Fruit fly (Drosophila melanogaster) whole organism, wandering third instar larva: ENCODE data around the gene sphinx1.

Experiments used
- Abd-B ChIP-seq: fragments of >200 bp; optimal IDR thresholded peaks from 2 replicates; lab custom pipeline; 2017; ENCODE audit warnings: missing biosample characterization, missing genetic modification characterization
- CG32264 ChIP-seq: fragments of 200-800 bp; sonication (Bioruptor generic); optimal IDR thresholded peaks from 2 replicates; lab custom pipeline; 2016; ENCODE audit warnings: missing biosample characterization, missing genetic modification characterization
- CrebA ChIP-seq: fragments of 200-800 bp; sonication (Bioruptor generic); optimal IDR thresholded peaks from 2 replicates; lab custom pipeline; 2016; ENCODE audit warnings: missing biosample characterization, mild to moderate bottlenecking, missing genetic modification characterization, borderline replicate concordance
- GATAd ChIP-seq: sonication (Bioruptor generic); optimal IDR thresholded peaks from 2 replicates; lab custom pipeline; 2016; ENCODE audit warnings: missing biosample characterization, missing genetic modification characterization
- Hnf4 ChIP-seq: fragments of 200-800 bp; sonication (Bioruptor generic); optimal IDR thresholded peaks from 2 replicates; lab custom pipeline; 2016; ENCODE audit warnings: missing biosample characterization, mild to moderate bottlenecking, missing genetic modification characterization
- Hr83 ChIP-seq: fragments of 200-300 bp; sonication (Bioruptor generic); optimal IDR thresholded peaks from 2 replicates; lab custom pipeline; 2016; ENCODE audit warnings: missing biosample characterization, mild to moderate bottlenecking, missing genetic modification characterization, moderate library complexity; ENCODE audit not compliant: poor library complexity, severe bottlenecking
- Jra ChIP-seq: sonication (Bioruptor generic); optimal IDR thresholded peaks from 2 replicates; lab custom pipeline; 2016; ENCODE audit warnings: missing biosample characterization, missing genetic modification characterization
- Myc ChIP-seq: fragments of >200 bp; optimal IDR thresholded peaks from 2 replicates; lab custom pipeline; 2017
- N ChIP-seq: fragments of >200 bp; optimal IDR thresholded peaks from 2 replicates; lab custom pipeline; 2018; ENCODE audit warnings: missing biosample characterization, missing external identifiers, missing genetic modification characterization
- Rel ChIP-seq, 2 experiments: fragments of 200-800 bp; sonication (Bioruptor generic) in 1 of 2; optimal IDR thresholded peaks; 2 replicates in 1 of 2; 3 replicates in 1 of 2; lab custom pipeline; 2016 to 2019; ENCODE audit warnings: mild to moderate bottlenecking in 2 of 2, missing biosample characterization in 2 of 2, missing genetic modification characterization in 2 of 2, moderate library complexity in 1 of 2
- Sp1 ChIP-seq: fragments of 200-800 bp; sonication (Bioruptor generic); optimal IDR thresholded peaks from 3 replicates; lab custom pipeline; 2019; ENCODE audit warnings: missing biosample characterization, mild to moderate bottlenecking, missing genetic modification characterization, moderate library complexity
- Vsx2 ChIP-seq: fragments of 200-300, 225-300 bp; sonication (Bioruptor generic); optimal IDR thresholded peaks from 2 replicates; lab custom pipeline; 2018; ENCODE audit warnings: missing biosample characterization, missing genetic modification characterization; ENCODE audit not compliant: partially characterized antibody
- br ChIP-seq: fragments of 200-800 bp; sonication (Bioruptor generic); optimal IDR thresholded peaks from 2 replicates; lab custom pipeline; 2016; ENCODE audit warnings: missing biosample characterization, missing genetic modification characterization
- brk ChIP-seq: fragments of 200-800 bp; sonication (Bioruptor generic); optimal IDR thresholded peaks from 2 replicates; lab custom pipeline; 2016; ENCODE audit warnings: missing biosample characterization, mild to moderate bottlenecking, missing genetic modification characterization
- dl ChIP-seq, 2 experiments: fragments of 175-275, 200-275 bp in 1 of 2; fragments of 200-275 bp in 1 of 2; sonication (Bioruptor generic); optimal IDR thresholded peaks; lab custom pipeline; 2018; ENCODE audit warnings: mild to moderate bottlenecking in 2 of 2, missing biosample characterization in 2 of 2, missing genetic modification characterization in 2 of 2, moderate library complexity in 2 of 2; ENCODE audit not compliant: partially characterized antibody in 2 of 2, insufficient read depth in 1 of 2
- dmrt93B ChIP-seq: fragments of 200-800 bp; sonication (Bioruptor generic); optimal IDR thresholded peaks from 2 replicates; lab custom pipeline; 2018; ENCODE audit warnings: missing biosample characterization, mild to moderate bottlenecking, missing genetic modification characterization
- ey ChIP-seq: fragments of 200-800 bp; sonication (Bioruptor generic); optimal IDR thresholded peaks from 2 replicates; lab custom pipeline; 2016; ENCODE audit warnings: missing biosample characterization, missing genetic modification characterization
- foxo ChIP-seq, 2 experiments: fragments of 200-800 bp; sonication (Bioruptor generic); optimal IDR thresholded peaks; 2 replicates in 1 of 2; 3 replicates in 1 of 2; lab custom pipeline; 2016 to 2017; ENCODE audit warnings: missing biosample characterization in 2 of 2, missing genetic modification characterization in 2 of 2
- fru ChIP-seq: fragments of 200-800 bp; sonication (Bioruptor generic); optimal IDR thresholded peaks from 3 replicates; lab custom pipeline; 2016; ENCODE audit warnings: missing biosample characterization, mild to moderate bottlenecking, missing genetic modification characterization
- h ChIP-seq: fragments of 200-800 bp; sonication (Bioruptor generic); optimal IDR thresholded peaks from 3 replicates; lab custom pipeline; 2016; ENCODE audit warnings: missing biosample characterization, mild to moderate bottlenecking, missing genetic modification characterization
- jim ChIP-seq: fragments of 175-275, 200-325 bp; sonication (Bioruptor generic); optimal IDR thresholded peaks from 2 replicates; lab custom pipeline; 2016; ENCODE audit warnings: missing biosample characterization, mild to moderate bottlenecking, missing genetic modification characterization
- lola ChIP-seq: fragments of >200 bp; optimal IDR thresholded peaks from 2 replicates; lab custom pipeline; 2017; ENCODE audit warnings: missing biosample characterization, missing genetic modification characterization
- psq ChIP-seq: fragments of 200-800 bp; sonication (Bioruptor generic); optimal IDR thresholded peaks from 3 replicates; lab custom pipeline; 2017; ENCODE audit warnings: missing biosample characterization, mild to moderate bottlenecking, missing genetic modification characterization, moderate library complexity
- rgr ChIP-seq: fragments of 200-800 bp; sonication (Bioruptor generic); optimal IDR thresholded peaks from 3 replicates; lab custom pipeline; 2016; ENCODE audit warnings: missing biosample characterization, mild to moderate bottlenecking, missing genetic modification characterization
- sv ChIP-seq: fragments of 200-800 bp; sonication (Bioruptor generic); optimal IDR thresholded peaks from 3 replicates; lab custom pipeline; 2016; ENCODE audit warnings: missing biosample characterization, missing genetic modification characterization

Gene sphinx1

dm6 chr3L:7396055-7396454, 43.1 kb downstream of the sphinx1 start, which contains the start of gene CG32379:
TSS of gene CG32379 (plus strand) at chr3L:7396355.
- no peak for TF ChIP-seq CG32264 (GFP tag; lab: Kevin White, UChicago)
- TF ChIP-seq Abd-B (GFP tag; lab: Kevin White, UChicago), result no peak
- no peak for TF ChIP-seq dmrt93B (GFP tag; lab: Kevin White, UChicago)
- no peak for TF ChIP-seq rgr (GFP tag; lab: Kevin White, UChicago)
- TF ChIP-seq Sp1 (GFP tag; lab: Kevin White, UChicago), result no peak
- no peak for TF ChIP-seq ey (GFP tag; lab: Kevin White, UChicago)
- no peak for TF ChIP-seq h (GFP tag; lab: Kevin White, UChicago)
- no peak for TF ChIP-seq lola (GFP tag; lab: Kevin White, UChicago)
- no peak for TF ChIP-seq jim (GFP tag; lab: Kevin White, UChicago)
- no peak for TF ChIP-seq Vsx2 (GFP tag; lab: Kevin White, UChicago)
- no peak for TF ChIP-seq Hr83 (GFP tag; lab: Kevin White, UChicago)
- no peak for TF ChIP-seq dl (GFP tag; optimal IDR thresholded peaks at IDR 0.05; lab: Kevin White, UChicago; ENCODE audit: insufficient read depth in 1 of 2, partially characterized antibody in 2 of 2)
- TF ChIP-seq CrebA (GFP tag; lab: Kevin White, UChicago), result no peak
- no peak for TF ChIP-seq Rel (GFP tag; optimal IDR thresholded peaks at IDR 0.05; lab: Kevin White, UChicago)
- no peak for TF ChIP-seq Rel (tag; optimal IDR thresholded peaks at IDR 0.05; lab: Kevin White, UChicago)
- no peak for TF ChIP-seq Jra (GFP tag; lab: Kevin White, UChicago)
- no peak for TF ChIP-seq foxo (GFP tag; optimal IDR thresholded peaks at IDR 0.05; lab: Kevin White, UChicago)
- no peak for TF ChIP-seq psq (GFP tag; lab: Kevin White, UChicago)
- no peak for TF ChIP-seq GATAd (GFP tag; lab: Kevin White, UChicago)
- TF ChIP-seq N (GFP tag; lab: Kevin White, UChicago), result no peak
- no peak for TF ChIP-seq Hnf4 (GFP tag; lab: Kevin White, UChicago)

dm6 chr3L:7390442-7390841, 48.8 kb downstream of the sphinx1 start, which contains the start of gene CG8563:
TSS of gene CG8563 (plus strand) at chr3L:7390742.
- TF ChIP-seq dl (GFP tag; optimal IDR thresholded peaks at IDR 0.05; lab: Kevin White, UChicago; ENCODE audit: insufficient read depth in 1 of 2, partially characterized antibody in 2 of 2), result no peak
- no peak for TF ChIP-seq lola (GFP tag; lab: Kevin White, UChicago)
- no peak for TF ChIP-seq sv (GFP tag; lab: Kevin White, UChicago)
- no peak for TF ChIP-seq N (GFP tag; lab: Kevin White, UChicago)
- TF ChIP-seq GATAd (GFP tag; lab: Kevin White, UChicago), result no peak
- TF ChIP-seq, all 38 proteins: peak for 0

- TF ChIP-seq fru, result no peak
- TF ChIP-seq Hnf4 (GFP tag; lab: Kevin White, UChicago), result no peak
- no peak for TF ChIP-seq brk (GFP tag; lab: Kevin White, UChicago)
- no peak for TF ChIP-seq psq (GFP tag; lab: Kevin White, UChicago)
- TF ChIP-seq Myc, result no peak
- no peak for TF ChIP-seq CrebA (GFP tag; lab: Kevin White, UChicago)
- TF ChIP-seq Jra (GFP tag; lab: Kevin White, UChicago), result no peak
- no peak for TF ChIP-seq br
- TF ChIP-seq Rel (GFP tag; optimal IDR thresholded peaks at IDR 0.05; lab: Kevin White, UChicago), result no peak
- TF ChIP-seq Rel (tag; optimal IDR thresholded peaks at IDR 0.05; lab: Kevin White, UChicago), result no peak
Measured at dm6 chr3L:7390004-7390403, 49.2 kb downstream of the sphinx1 start.
